Fruit fly (Drosophila melanogaster): Measurements from ENCODE around the gene Rpp30.

DNA sequence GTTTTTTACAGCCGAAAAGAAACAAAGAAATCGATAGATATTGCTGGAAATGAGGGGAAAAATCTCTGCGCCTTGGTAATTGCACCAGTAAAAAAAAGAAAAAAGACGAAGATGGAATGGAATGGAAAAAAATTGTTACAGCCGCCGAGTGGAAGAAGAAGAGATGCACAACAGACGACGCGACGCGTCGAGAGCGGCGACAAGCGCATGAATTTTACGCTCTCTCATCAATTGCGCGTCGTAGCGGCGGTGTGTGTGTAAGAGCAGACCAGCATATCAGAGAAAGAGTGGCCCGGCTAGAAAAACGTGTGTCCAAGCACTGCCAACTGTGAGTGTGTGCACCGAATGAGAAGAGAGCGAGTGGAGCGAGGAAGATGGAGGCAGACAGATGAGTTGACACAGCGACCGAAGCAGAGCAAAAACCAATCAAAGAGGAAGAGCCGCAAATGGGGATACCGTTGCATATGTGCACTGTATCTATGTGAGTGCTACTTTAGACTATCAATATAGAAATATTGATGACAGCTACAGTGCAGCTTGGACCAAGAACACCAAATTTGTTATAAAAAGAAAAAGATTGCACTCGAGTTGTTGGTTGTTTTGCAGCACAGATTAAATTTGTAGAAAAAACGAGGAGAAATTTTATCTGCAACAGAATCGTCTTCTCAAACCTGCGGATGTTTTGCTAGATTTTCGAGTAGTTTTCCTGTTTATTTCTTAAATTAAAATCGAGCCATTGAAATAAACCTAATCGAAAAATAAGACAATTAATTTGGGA lies 2.9 kb downstream of the Rpp30 start:
- TF ChIP-seq ss (GFP tag; optimal IDR thresholded peaks at IDR 0.05), result peak; percentile 68 to 76
- TF ChIP-seq CG8119 (GFP tag; IDR thresholded peaks at IDR 0.05), result peak; percentile 71
- peak; percentile 62 for TF ChIP-seq Eip75B (GFP tag; optimal IDR thresholded peaks at IDR 0.05)
- TF ChIP-seq fd59A (GFP tag; optimal IDR thresholded peaks at IDR 0.05), result peak; percentile 14
